Fruit fly (Drosophila melanogaster) whole organism, prepupa: ENCODE data around the gene Kdm5.

ENCODE experiments used
- CG15336 ChIP-seq: fragments of 200-800 bp; sonication (Bioruptor generic); IDR thresholded peaks from 2 replicates; pipeline ENCODE4 v1.3.6; 2022; ENCODE audit warnings: missing biosample characterization, missing genetic modification characterization
- CG6854 ChIP-seq: fragments of 200-800 bp; sonication (Bioruptor generic); optimal IDR thresholded peaks from 2 replicates; lab custom pipeline; 2017; ENCODE audit warnings: missing biosample characterization, mild to moderate bottlenecking, missing genetic modification characterization
- CG9139 ChIP-seq: fragments of 200-800 bp; sonication (Bioruptor generic); optimal IDR thresholded peaks from 3 replicates; lab custom pipeline; 2017; ENCODE audit warnings: missing biosample characterization, mild to moderate bottlenecking, missing genetic modification characterization
- Gug ChIP-seq: fragments of 200-800 bp; sonication (Bioruptor generic); IDR thresholded peaks from 2 replicates; pipeline ENCODE4 v1.3.6; 2022; ENCODE audit warnings: missing biosample characterization, missing genetic modification characterization
- OdsH ChIP-seq: fragments of 200-800 bp; sonication (Bioruptor generic); optimal IDR thresholded peaks from 3 replicates; lab custom pipeline; 2016; ENCODE audit warnings: missing biosample characterization, missing genetic modification characterization
- Sox102F ChIP-seq: fragments of 200-800 bp; sonication (Bioruptor generic); optimal IDR thresholded peaks from 2 replicates; lab custom pipeline; 2016; ENCODE audit warnings: missing biosample characterization, mild to moderate bottlenecking, missing genetic modification characterization
- cyc ChIP-seq: fragments of 200-800 bp; sonication (Bioruptor generic); optimal IDR thresholded peaks from 3 replicates; lab custom pipeline; 2016; ENCODE audit warnings: missing biosample characterization, missing genetic modification characterization
- salr ChIP-seq, 2 experiments: fragments of 200-800 bp; sonication (Bioruptor generic); optimal IDR thresholded peaks; 3 replicates each; lab custom pipeline; 2016 to 2018; ENCODE audit warnings: missing biosample characterization in 2 of 2, missing genetic modification characterization in 2 of 2, mild to moderate bottlenecking in 1 of 2
- spab ChIP-seq: fragments of 200-800 bp; sonication (Bioruptor generic); optimal IDR thresholded peaks from 2 replicates; lab custom pipeline; 2017; ENCODE audit warnings: missing biosample characterization, mild to moderate bottlenecking, missing genetic modification characterization, missing genetic modification reagents
- svp ChIP-seq: fragments of 200-800 bp; sonication (Bioruptor generic); peaks from one replicate; lab custom pipeline; 2016; ENCODE audit warnings: missing biosample characterization, missing genetic modification characterization
- topi ChIP-seq: fragments of 200-800 bp; sonication (Bioruptor generic); optimal IDR thresholded peaks from 3 replicates; lab custom pipeline; 2016; ENCODE audit warnings: missing biosample characterization, missing genetic modification characterization

- TF ChIP-seq topi (GFP tag; lab: Kevin White, UChicago): no peak
- TF ChIP-seq CG15336: no peak
- TF ChIP-seq spab (GFP tag; lab: Kevin White, UChicago): no peak
- TF ChIP-seq Gug (GFP tag; lab: Robert Waterston, UW): no peak
- TF ChIP-seq svp (GFP tag; lab: Kevin White, UChicago): no peak
- TF ChIP-seq Sox102F (GFP tag; lab: Kevin White, UChicago): no peak
- no peak for TF ChIP-seq CG6854 (GFP tag; lab: Kevin White, UChicago)
- no peak for TF ChIP-seq CG9139 (GFP tag; lab: Kevin White, UChicago)
- TF ChIP-seq OdsH: no peak
- TF ChIP-seq cyc (GFP tag; lab: Kevin White, UChicago): no peak
- no peak for TF ChIP-seq salr (GFP tag; optimal IDR thresholded peaks at IDR 0.05; lab: Kevin White, UChicago)
These were observed 12.4 kb downstream of the Kdm5 start for dm6 chr2L:5986940-5987339.
